Worm (Caenorhabditis elegans) whole organism, young adult: Measurements from ENCODE around the gene eat-6.

ENCODE experiments used
- B0019.2 ChIP-seq: fragments of 200-800 bp; sonication (Bioruptor generic); conservative IDR thresholded peaks from 2 replicates; pipeline ENCODE4 v1.3.6; 2022; ENCODE audit warnings: missing genetic modification reagents, missing genetic modification characterization, missing compliant biosample characterization
- B0035.1 ChIP-seq: sonication (generic microtip); optimal IDR thresholded peaks from 2 replicates; lab custom pipeline; 2016; ENCODE audit warnings: missing genetic modification characterization, mild to moderate bottlenecking, missing compliant biosample characterization, missing genotype, missing genetic modification reagents
- B0336.3 ChIP-seq: fragments of 200-800 bp; sonication (Bioruptor generic); IDR thresholded peaks from 2 replicates; pipeline ENCODE4 v1.3.6; 2022; ENCODE audit warnings: missing genetic modification characterization, missing compliant biosample characterization
- C06A6.2 ChIP-seq: fragments of 200-800 bp; sonication (Bioruptor generic); conservative IDR thresholded peaks from 2 replicates; pipeline ENCODE4 v1.3.6; 2022; ENCODE audit warnings: missing genetic modification characterization, missing compliant biosample characterization
- D2030.7 ChIP-seq: fragments of 200-800 bp; sonication (Bioruptor generic); IDR thresholded peaks from 2 replicates; pipeline ENCODE4 v1.3.6; 2022; ENCODE audit warnings: missing genetic modification reagents, missing genetic modification characterization, missing compliant biosample characterization
- F22D6.2 ChIP-seq: sonication (generic microtip); optimal IDR thresholded peaks from 2 replicates; lab custom pipeline; 2016; ENCODE audit warnings: mild to moderate bottlenecking, missing genetic modification characterization, missing compliant biosample characterization
- F33H1.4 ChIP-seq: fragments of 200-800 bp; sonication (Bioruptor generic); IDR thresholded peaks from 2 replicates; pipeline ENCODE4 v1.3.6; 2022; ENCODE audit warnings: missing genetic modification reagents, missing genetic modification characterization, missing compliant biosample characterization
- F37B4.10 ChIP-seq: fragments of 200-800 bp; sonication (Bioruptor generic); IDR thresholded peaks from 2 replicates; pipeline ENCODE4 v1.3.6; 2022; ENCODE audit warnings: missing genetic modification characterization, missing compliant biosample characterization
- F57A8.1 ChIP-seq: fragments of 200-800 bp; sonication (Bioruptor generic); optimal IDR thresholded peaks from 2 replicates; lab custom pipeline; 2018; ENCODE audit warnings: mild to moderate bottlenecking, missing genetic modification characterization, moderate library complexity, missing compliant biosample characterization
- T07F8.4 ChIP-seq: sonication (generic microtip); optimal IDR thresholded peaks from 2 replicates; lab custom pipeline; 2016; ENCODE audit warnings: mild to moderate bottlenecking, missing genetic modification characterization, moderate library complexity, missing compliant biosample characterization
- Y53F4B.3 ChIP-seq: fragments of 200-800 bp; sonication (Bioruptor generic); IDR thresholded peaks from 2 replicates; pipeline ENCODE4 v1.3.6; 2022; ENCODE audit warnings: missing genetic modification reagents, missing genetic modification characterization, missing compliant biosample characterization
- Y53G8AR.9 ChIP-seq: fragments of 200-800 bp; sonication (Bioruptor generic); conservative IDR thresholded peaks from 2 replicates; pipeline ENCODE4 v1.3.6; 2022; ENCODE audit warnings: missing genetic modification reagents, missing genetic modification characterization, missing compliant biosample characterization
- Y79H2A.3 ChIP-seq: fragments of 200-800 bp; sonication (Bioruptor generic); conservative IDR thresholded peaks from 2 replicates; pipeline ENCODE4 v1.3.6; 2022; ENCODE audit warnings: missing genetic modification reagents, missing genetic modification characterization, missing compliant biosample characterization
- ama-1 ChIP-seq, 3 experiments: fragments of 150-350 bp in 1 of 3; sonication (generic microtip) in 2 of 3; optimal IDR thresholded peaks; 2 replicates each; lab custom pipeline; 2014 to 2018; ENCODE audit warnings: missing biosample characterization in 2 of 3, missing genetic modification characterization in 2 of 3, missing genetic modification reagents in 2 of 3
- attf-5 ChIP-seq: fragments of 200-800 bp; sonication (Bioruptor generic); optimal IDR thresholded peaks from 2 replicates; lab custom pipeline; 2018; ENCODE audit warnings: mild to moderate bottlenecking, missing genetic modification characterization, missing compliant biosample characterization
- attf-6 ChIP-seq: fragments of 200-800 bp; sonication (Bioruptor generic); IDR thresholded peaks from 2 replicates; pipeline ENCODE4 v1.3.6; 2022; ENCODE audit warnings: missing genetic modification reagents, missing genetic modification characterization, missing compliant biosample characterization
- ccch-3 ChIP-seq: fragments of 200-800 bp; sonication (Bioruptor generic); optimal IDR thresholded peaks from 2 replicates; lab custom pipeline; 2018; ENCODE audit warnings: mild to moderate bottlenecking, missing genetic modification characterization, missing compliant biosample characterization
- cebp-2 ChIP-seq: fragments of 200-800 bp; sonication (Bioruptor generic); IDR thresholded peaks from 2 replicates; pipeline ENCODE4 v1.3.6; 2022; ENCODE audit warnings: missing genetic modification characterization, missing compliant biosample characterization
- ceh-100 ChIP-seq: fragments of 200-800 bp; sonication (Bioruptor generic); IDR thresholded peaks from 2 replicates; pipeline ENCODE4 v1.3.6; 2022; ENCODE audit warnings: missing genetic modification reagents, missing genetic modification characterization, missing compliant biosample characterization
- ceh-40 ChIP-seq: fragments of 200-800 bp; sonication (Bioruptor generic); IDR thresholded peaks from 2 replicates; pipeline ENCODE4 v1.3.6; 2022; ENCODE audit warnings: missing genetic modification characterization, missing compliant biosample characterization
- ceh-79 ChIP-seq: sonication (generic microtip); optimal IDR thresholded peaks from 2 replicates; lab custom pipeline; 2017; ENCODE audit warnings: mild to moderate bottlenecking, missing genetic modification characterization, missing compliant biosample characterization
- chd-7 ChIP-seq: sonication (generic microtip); optimal IDR thresholded peaks from 2 replicates; lab custom pipeline; 2016; ENCODE audit warnings: mild to moderate bottlenecking, missing genetic modification characterization, moderate library complexity, missing compliant biosample characterization
- die-1 ChIP-seq: sonication (generic microtip); optimal IDR thresholded peaks from 2 replicates; lab custom pipeline; 2016; ENCODE audit warnings: missing genotype, mild to moderate bottlenecking, missing genetic modification characterization, missing compliant biosample characterization
- dpff-1 ChIP-seq: sonication (generic microtip); optimal IDR thresholded peaks from 2 replicates; lab custom pipeline; 2017; ENCODE audit warnings: mild to moderate bottlenecking, missing genetic modification characterization, missing compliant biosample characterization
- egrh-3 ChIP-seq: fragments of 200-800 bp; sonication (Bioruptor generic); IDR thresholded peaks from 2 replicates; pipeline ENCODE4 v1.3.6; 2022; ENCODE audit warnings: missing genetic modification reagents, missing genetic modification characterization, missing compliant biosample characterization
- fkh-3 ChIP-seq: sonication (generic microtip); optimal IDR thresholded peaks from 2 replicates; lab custom pipeline; 2016; ENCODE audit warnings: mild to moderate bottlenecking, missing genetic modification characterization, missing compliant biosample characterization
- him-1 ChIP-seq: sonication (generic microtip); optimal IDR thresholded peaks from 2 replicates; lab custom pipeline; 2016; ENCODE audit warnings: missing genotype, missing genetic modification reagents, missing genetic modification characterization, missing compliant biosample characterization
- hlh-26 ChIP-seq: fragments of 200-800 bp; sonication (Bioruptor generic); conservative IDR thresholded peaks from 2 replicates; pipeline ENCODE4 v1.3.6; 2022; ENCODE audit warnings: missing genetic modification reagents, missing genetic modification characterization, missing compliant biosample characterization
- hmg-20 ChIP-seq: fragments of 200-800 bp; sonication (Bioruptor generic); IDR thresholded peaks from 2 replicates; pipeline ENCODE4 v1.3.6; 2022; ENCODE audit warnings: missing genetic modification reagents, missing genetic modification characterization, missing compliant biosample characterization
- let-607 ChIP-seq, 2 experiments: fragments of 200-800 bp in 1 of 2; sonication (Bioruptor generic) in 1 of 2; sonication (generic microtip) in 1 of 2; optimal IDR thresholded peaks; 2 replicates each; lab custom pipeline; 2016 to 2018; ENCODE audit warnings: mild to moderate bottlenecking in 2 of 2, missing compliant biosample characterization in 2 of 2, missing genetic modification characterization in 2 of 2, moderate library complexity in 2 of 2, missing genotype in 1 of 2
- lin-26 ChIP-seq: fragments of 200-800 bp; sonication (Bioruptor generic); IDR thresholded peaks from 2 replicates; pipeline ENCODE4 v1.3.6; 2022; ENCODE audit warnings: missing genetic modification reagents, missing genetic modification characterization, missing compliant biosample characterization
- lsy-27 ChIP-seq: sonication (generic microtip); optimal IDR thresholded peaks from 2 replicates; lab custom pipeline; 2017; ENCODE audit warnings: missing genetic modification characterization, mild to moderate bottlenecking, missing compliant biosample characterization, antibody characterized with exemption, missing genotype, borderline replicate concordance; ENCODE audit not compliant: insufficient read depth
- madf-10 ChIP-seq: sonication (generic microtip); optimal IDR thresholded peaks from 2 replicates; lab custom pipeline; 2016; ENCODE audit warnings: mild to moderate bottlenecking, missing genetic modification characterization, missing compliant biosample characterization
- madf-6 ChIP-seq: fragments of 200-800 bp; sonication (Bioruptor generic); IDR thresholded peaks from 2 replicates; pipeline ENCODE4 v1.3.6; 2022; ENCODE audit warnings: missing genetic modification reagents, missing genetic modification characterization, missing compliant biosample characterization
- madf-8 ChIP-seq: fragments of 200-800 bp; sonication (Bioruptor generic); conservative IDR thresholded peaks from 2 replicates; pipeline ENCODE4 v1.3.6; 2022; ENCODE audit warnings: missing genetic modification reagents, missing genetic modification characterization, missing compliant biosample characterization
- mel-28 ChIP-seq: sonication (generic microtip); optimal IDR thresholded peaks from 2 replicates; lab custom pipeline; 2016; ENCODE audit warnings: borderline replicate concordance, mild to moderate bottlenecking, missing genetic modification characterization, missing compliant biosample characterization
- nfya-1 ChIP-seq: sonication (generic microtip); optimal IDR thresholded peaks from 2 replicates; lab custom pipeline; 2017; ENCODE audit warnings: antibody characterized with exemption, missing compliant biosample characterization, missing genetic modification characterization, borderline replicate concordance; ENCODE audit not compliant: insufficient read depth
- nfya-2 ChIP-seq: fragments of 200-800 bp; sonication (Bioruptor generic); IDR thresholded peaks from 2 replicates; pipeline ENCODE4 v1.3.6; 2022; ENCODE audit warnings: missing genetic modification reagents, missing genetic modification characterization, missing compliant biosample characterization
- nhr-120 ChIP-seq: fragments of 200-800 bp; sonication (Bioruptor generic); IDR thresholded peaks from 2 replicates; pipeline ENCODE4 v1.3.6; 2022; ENCODE audit warnings: missing genetic modification characterization, missing compliant biosample characterization
- repo-1 ChIP-seq: sonication (generic microtip); optimal IDR thresholded peaks from 2 replicates; lab custom pipeline; 2017; ENCODE audit warnings: mild to moderate bottlenecking, missing genetic modification characterization, missing compliant biosample characterization
- rpc-1 ChIP-seq, 2 experiments: fragments of 150-350 bp in 1 of 2; sonication (generic microtip) in 1 of 2; optimal IDR thresholded peaks; 2 replicates each; lab custom pipeline; 2014 to 2018; ENCODE audit warnings: missing biosample characterization in 1 of 2, missing genetic modification characterization in 1 of 2, missing genetic modification reagents in 1 of 2, missing genotype in 1 of 2
- sdz-38 ChIP-seq: sonication (generic microtip); optimal IDR thresholded peaks from 2 replicates; lab custom pipeline; 2016; ENCODE audit warnings: missing genotype, missing genetic modification characterization, missing compliant biosample characterization
- snpc-1.1 ChIP-seq: sonication (generic microtip); optimal IDR thresholded peaks from 2 replicates; lab custom pipeline; 2017; ENCODE audit warnings: missing genetic modification characterization, mild to moderate bottlenecking, missing compliant biosample characterization, antibody characterized with exemption, moderate library complexity, missing genotype, missing genetic modification reagents; ENCODE audit not compliant: insufficient read depth
- tbx-9 ChIP-seq: sonication (generic microtip); optimal IDR thresholded peaks from 2 replicates; lab custom pipeline; 2016; ENCODE audit warnings: borderline replicate concordance, missing genetic modification characterization, inconsistent platforms, missing compliant biosample characterization
- tlf-1 ChIP-seq: fragments of 200-800 bp; sonication (Bioruptor generic); optimal IDR thresholded peaks from 2 replicates; lab custom pipeline; 2018; ENCODE audit warnings: mild to moderate bottlenecking, missing genetic modification characterization, missing compliant biosample characterization
- unc-130 ChIP-seq: sonication (generic microtip); optimal IDR thresholded peaks from 2 replicates; lab custom pipeline; 2016; ENCODE audit warnings: missing genetic modification reagents, missing genetic modification characterization, missing compliant biosample characterization
- zfh-2 ChIP-seq: fragments of 200-800 bp; sonication (Bioruptor generic); conservative IDR thresholded peaks from 2 replicates; pipeline ENCODE4 v1.3.6; 2022; ENCODE audit warnings: missing genetic modification reagents, missing genetic modification characterization, missing compliant biosample characterization
- ztf-28 ChIP-seq: fragments of 200-800 bp; sonication (Bioruptor generic); IDR thresholded peaks from 2 replicates; pipeline ENCODE4 v1.3.6; 2022; ENCODE audit warnings: missing genetic modification reagents, missing genetic modification characterization, missing compliant biosample characterization

eat-6 gene

DNA sequence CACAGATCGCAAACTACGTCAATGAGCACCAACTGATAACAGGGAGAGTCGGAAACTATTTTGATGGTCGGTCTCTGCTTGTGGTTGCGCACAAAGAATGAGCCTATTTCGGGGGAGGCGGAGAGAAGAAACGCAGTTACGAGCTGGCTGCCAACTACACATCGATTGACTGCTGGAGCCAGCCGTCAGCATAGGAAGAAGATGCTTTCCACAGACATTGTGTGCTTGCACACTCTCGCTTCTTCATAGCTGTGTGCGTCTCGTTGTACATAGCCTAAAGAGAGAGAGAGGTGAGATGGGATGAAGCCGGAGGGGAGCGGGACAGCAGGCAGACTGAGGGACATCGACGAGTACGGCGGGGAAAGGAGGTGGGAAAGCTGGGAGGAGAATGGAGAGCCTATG lies 645 bp upstream of the eat-6 start (continued):
- TF ChIP-seq tbx-9 (tag; lab: Kevin White, UChicago) (no peak), egrh-3 (GFP tag; lab: Robert Waterston, UW) (no peak; the same call in 1 of the 2 replicates), lin-26 (GFP tag; lab: Robert Waterston, UW) (no peak), unc-130 (no peak), hmg-20 (GFP tag; lab: Robert Waterston, UW) (no peak), fkh-3 (tag; lab: Kevin White, UChicago) (no peak), rpc-1 (optimal IDR thresholded peaks at IDR 0.05; lab: Kevin White, UChicago) (no peak), rpc-1 (tag; optimal IDR thresholded peaks at IDR 0.05; lab: Kevin White, UChicago) (no peak), lsy-27 (no peak), F57A8.1 (GFP tag; lab: Kevin White, UChicago) (no peak), dpff-1 (tag; lab: Kevin White, UChicago) (no peak), ztf-28 (no peak), ceh-100 (GFP tag; lab: Robert Waterston, UW) (no peak), B0019.2 (GFP tag; lab: Robert Waterston, UW) (no peak), ceh-79 (no peak), chd-7 (tag; lab: Kevin White, UChicago) (no peak), zfh-2 (GFP tag; lab: Robert Waterston, UW) (peak; percentile 96), mel-28 (tag; lab: Kevin White, UChicago) (no peak), tlf-1 (GFP tag; lab: Kevin White, UChicago) (no peak), D2030.7 (GFP tag; lab: Robert Waterston, UW) (no peak), nhr-120 (GFP tag; lab: Robert Waterston, UW) (no peak), C06A6.2 (GFP tag; lab: Robert Waterston, UW) (0 out of 2 replicates have a peak, but pooled peaks have one; percentile 44), let-607 (tag; optimal IDR thresholded peaks at IDR 0.05; lab: Kevin White, UChicago) (peak; percentile 69 to 86), him-1 (tag; lab: Kevin White, UChicago) (no peak), ccch-3 (no peak), T07F8.4 (no peak), madf-10 (peak; percentile 27), F37B4.10 (GFP tag; lab: Robert Waterston, UW) (no peak), cebp-2 (GFP tag; lab: Robert Waterston, UW) (no peak), F33H1.4 (GFP tag; lab: Robert Waterston, UW) (no peak), ama-1 (optimal IDR thresholded peaks at IDR 0.05; lab: Kevin White, UChicago) (no peak), ama-1 (GFP tag; optimal IDR thresholded peaks at IDR 0.05; lab: Kevin White, UChicago) (no peak), Y53F4B.3 (GFP tag; lab: Robert Waterston, UW) (no peak), madf-6 (GFP tag; lab: Robert Waterston, UW) (no peak; the same call in 1 of the 2 replicates), nfya-1 (tag; lab: Kevin White, UChicago) (no peak), die-1 (tag; lab: Kevin White, UChicago) (peak; percentile 17), snpc-1.1 (no peak), nfya-2 (no peak), B0035.1 (no peak), sdz-38 (tag; lab: Kevin White, UChicago) (no peak), B0336.3 (GFP tag; lab: Robert Waterston, UW) (peak; percentile 80), attf-5 (GFP tag; lab: Kevin White, UChicago) (peak; percentile 61), Y79H2A.3 (no peak), madf-8 (GFP tag; lab: Robert Waterston, UW) (no peak), repo-1 (tag; lab: Kevin White, UChicago) (no peak), ceh-40 (GFP tag; lab: Robert Waterston, UW) (no peak), attf-6 (GFP tag; lab: Robert Waterston, UW) (no peak), hlh-26 (GFP tag; lab: Robert Waterston, UW) (no peak), F22D6.2 (tag; lab: Kevin White, UChicago) (peak; percentile 19), Y53G8AR.9 (GFP tag; lab: Robert Waterston, UW) (no peak)
